Fruit fly (Drosophila melanogaster): ENCODE measurements around the gene CG14374.
A peak's percentile ranks its signal among the peaks of the same experiment; 100 is the strongest.

Gene CG14374

dm6 chr3R:13425470-13426033 is 28.6 kb upstream of the CG14374 start, which contains the start of gene Act87E (continued):
- TF ChIP-seq slou (GFP tag; optimal IDR thresholded peaks at IDR 0.05) (no peak), bowl (GFP tag; IDR thresholded peaks at IDR 0.05) (no peak), CG13775 (GFP tag; optimal IDR thresholded peaks at IDR 0.05) (peak; percentile 64), h (optimal IDR thresholded peaks at IDR 0.05) (no peak), CG12155 (GFP tag; optimal IDR thresholded peaks at IDR 0.05) (peak; percentile 19), Eip74EF (GFP tag; optimal IDR thresholded peaks at IDR 0.05) (peak in 1 of 2 experiments; percentile 72), CG10366 (GFP tag; IDR thresholded peaks at IDR 0.05) (0 out of 2 replicates have a peak, but pooled peaks have one; percentile 32), CG10147 (GFP tag; optimal IDR thresholded peaks at IDR 0.05) (peak; percentile 2), CG13296 (GFP tag; optimal IDR thresholded peaks at IDR 0.05) (peak; percentile 62), Dbx (GFP tag; IDR thresholded peaks at IDR 0.05) (peak; percentile 41; the same call in 1 of the 3 replicates), Antp (GFP tag; optimal IDR thresholded peaks at IDR 0.05) (no peak), zen2 (GFP tag; IDR thresholded peaks at IDR 0.05; ENCODE audit: partially characterized antibody) (no peak), CG1233 (GFP tag; optimal IDR thresholded peaks at IDR 0.05) (peak; percentile 9), D19B (GFP tag; optimal IDR thresholded peaks at IDR 0.05) (no peak), unpg (GFP tag; optimal IDR thresholded peaks at IDR 0.05) (peak; percentile 59), CG14667 (GFP tag; IDR thresholded peaks at IDR 0.05) (no peak), corto (GFP tag; optimal IDR thresholded peaks at IDR 0.05) (no peak), salm (tag; optimal IDR thresholded peaks at IDR 0.05) (peak; percentile 71), CG3163 (GFP tag; optimal IDR thresholded peaks at IDR 0.05) (no peak), CG34376 (GFP tag; optimal IDR thresholded peaks at IDR 0.05) (no peak), Dek (tag; optimal IDR thresholded peaks at IDR 0.05) (peak; percentile 52), dpn (GFP tag; optimal IDR thresholded peaks at IDR 0.05) (peak in 1 of 2 experiments; percentile 41), onecut (GFP tag; IDR thresholded peaks at IDR 0.05) (no peak), exex (tag; optimal IDR thresholded peaks at IDR 0.05) (no peak), chn (GFP tag; optimal IDR thresholded peaks at IDR 0.05) (peak; percentile 0), CG14014 (GFP tag; IDR thresholded peaks at IDR 0.05) (0 out of 2 replicates have a peak, but pooled peaks have one; percentile 19), sens-2 (GFP tag; IDR thresholded peaks at IDR 0.05) (no peak), twi (tag; optimal IDR thresholded peaks at IDR 0.05) (peak; percentile 98), CG42726 (GFP tag; IDR thresholded peaks at IDR 0.05; ENCODE audit: partially characterized antibody) (no peak), Abd-B (GFP tag; optimal IDR thresholded peaks at IDR 0.05) (peak; percentile 55), CG5180 (GFP tag; optimal IDR thresholded peaks at IDR 0.05) (peak; percentile 43), rib (GFP tag; IDR thresholded peaks at IDR 0.05) (no peak), Vsx1 (GFP tag; optimal IDR thresholded peaks at IDR 0.05) (peak; percentile 16), nau (GFP tag; optimal IDR thresholded peaks at IDR 0.05) (no peak), CG11504 (tag; optimal IDR thresholded peaks at IDR 0.05) (peak; percentile 85), Stat92E (GFP tag; optimal IDR thresholded peaks at IDR 0.05) (peak in 1 of 3 experiments; percentile 50), nmo (GFP tag; optimal IDR thresholded peaks at IDR 0.05) (peak; percentile 83), CG18476 (GFP tag; optimal IDR thresholded peaks at IDR 0.05) (no peak), HmgZ (tag; optimal IDR thresholded peaks at IDR 0.05) (no peak), Hand (GFP tag; optimal IDR thresholded peaks at IDR 0.05) (no peak), jigr1 (GFP tag; IDR thresholded peaks at IDR 0.05) (no peak), CG3838 (GFP tag; optimal IDR thresholded peaks at IDR 0.05) (no peak), Asciz (GFP tag; optimal IDR thresholded peaks at IDR 0.05) (peak; percentile 60), CG1529 (GFP tag; optimal IDR thresholded peaks at IDR 0.05) (peak; percentile 42), NC2α (GFP tag; optimal IDR thresholded peaks at IDR 0.05) (no peak), CG14710 (tag; optimal IDR thresholded peaks at IDR 0.05) (peak; percentile 84), CG30020 (tag; optimal IDR thresholded peaks at IDR 0.05) (peak; percentile 46), cad (GFP tag; optimal IDR thresholded peaks at IDR 0.05) (no peak), Mrtf (GFP tag; IDR thresholded peaks at IDR 0.05) (no peak)

Data from whole organism, embryonic.